Worm (Caenorhabditis elegans) whole organism, L4/young adult: Measurements from ENCODE around the gene fbxb-76.
A peak's percentile ranks its signal among the peaks of the same experiment; 100 is the strongest.

Source experiments
- W03F9.2 ChIP-seq: fragments of 150-350 bp; optimal IDR thresholded peaks from 2 replicates; lab custom pipeline; 2014; ENCODE audit warnings: missing biosample characterization, missing genetic modification characterization
- him-1 ChIP-seq: sonication (generic microtip); optimal IDR thresholded peaks from 2 replicates; lab custom pipeline; 2016; ENCODE audit warnings: missing genotype, missing genetic modification reagents, missing genetic modification characterization, missing compliant biosample characterization

ce11 chrIV:11337021-11337420, 42.1 kb downstream of the fbxb-76 start, which contains the start of gene F54E12.2:
- TF ChIP-seq him-1 (tag; lab: Kevin White, UChicago) (no peak), W03F9.2 (tag; lab: Kevin White, UChicago) (peak; percentile 51)
